Fruit fly (Drosophila melanogaster) whole organism, embryonic: ENCODE results near the gene CG12995.
A peak's percentile ranks its signal among the peaks of the same experiment; 100 is the strongest.

ENCODE experiments used
- Asciz ChIP-seq: fragments of 200-800 bp; sonication (Bioruptor generic); optimal IDR thresholded peaks from 2 replicates; lab custom pipeline; 2017; ENCODE audit warnings: missing biosample characterization, mild to moderate bottlenecking, missing genetic modification characterization, missing genetic modification reagents
- CG10267 ChIP-seq: fragments of 200-800 bp; sonication (Bioruptor generic); optimal IDR thresholded peaks from 2 replicates; lab custom pipeline; 2018; ENCODE audit warnings: missing biosample characterization, mild to moderate bottlenecking, missing genetic modification characterization, moderate library complexity
- CG10274 ChIP-seq: fragments of 200-800 bp; sonication (Bioruptor generic); optimal IDR thresholded peaks from 3 replicates; lab custom pipeline; 2017; ENCODE audit warnings: missing biosample characterization, mild to moderate bottlenecking, missing genetic modification characterization
- CG10321 ChIP-seq: fragments of 200-800 bp; sonication (Bioruptor generic); IDR thresholded peaks from 2 replicates; pipeline ENCODE4 v1.3.6; 2022; ENCODE audit warnings: missing biosample characterization, missing genetic modification characterization
- CG10366 ChIP-seq: fragments of 200-800 bp; sonication (Bioruptor generic); IDR thresholded peaks from 2 replicates; pipeline ENCODE4 v1.3.6; 2022; ENCODE audit warnings: missing biosample characterization, missing genetic modification characterization
- CG12659 ChIP-seq: fragments of 200-800 bp; sonication (Bioruptor generic); optimal IDR thresholded peaks from 3 replicates; lab custom pipeline; 2017; ENCODE audit warnings: mild to moderate bottlenecking, missing biosample characterization, missing genetic modification reagents, missing genetic modification characterization
- CG16779 ChIP-seq: fragments of 200-800 bp; sonication (Bioruptor generic); IDR thresholded peaks from 2 replicates; pipeline ENCODE4 v1.3.6; 2022; ENCODE audit warnings: missing biosample characterization, missing genetic modification characterization
- CG16863 ChIP-seq: fragments of 200-800 bp; sonication (Bioruptor generic); optimal IDR thresholded peaks from 3 replicates; lab custom pipeline; 2016; ENCODE audit warnings: missing biosample characterization, missing genetic modification characterization
- CG18599 ChIP-seq: fragments of 200-800 bp; sonication (Bioruptor generic); optimal IDR thresholded peaks from 3 replicates; lab custom pipeline; 2017; ENCODE audit warnings: missing biosample characterization, missing genetic modification characterization, mild to moderate bottlenecking, moderate library complexity, missing genetic modification reagents
- CG18764 ChIP-seq: fragments of 200-800 bp; sonication (Bioruptor generic); optimal IDR thresholded peaks from 3 replicates; lab custom pipeline; 2016; ENCODE audit warnings: missing biosample characterization, missing genetic modification characterization
- CG2120 ChIP-seq: fragments of 200-800 bp; sonication (Bioruptor generic); optimal IDR thresholded peaks from 3 replicates; lab custom pipeline; 2016; ENCODE audit warnings: missing biosample characterization, missing genetic modification characterization
- CG2875 ChIP-seq: fragments of 200-800 bp; sonication (Bioruptor generic); optimal IDR thresholded peaks from 2 replicates; lab custom pipeline; 2017; ENCODE audit warnings: missing biosample characterization, mild to moderate bottlenecking, missing genetic modification characterization, missing genetic modification reagents
- CG32767 ChIP-seq: fragments of 200-800 bp; sonication (Bioruptor generic); IDR thresholded peaks from 2 replicates; pipeline ENCODE4 v1.3.6; 2022; ENCODE audit warnings: missing biosample characterization, missing genetic modification characterization
- CG42726 ChIP-seq: fragments of 200-800 bp; sonication (Bioruptor generic); IDR thresholded peaks from 2 replicates; pipeline ENCODE4 v1.3.6; 2022; ENCODE audit warnings: missing biosample characterization, missing genetic modification characterization; ENCODE audit not compliant: partially characterized antibody
- CG4707 ChIP-seq: fragments of 200-800 bp; sonication (Bioruptor generic); optimal IDR thresholded peaks from 2 replicates; lab custom pipeline; 2018; ENCODE audit warnings: missing biosample characterization, mild to moderate bottlenecking, missing genetic modification characterization, moderate library complexity
- CG9215 ChIP-seq: fragments of 200-800 bp; sonication (Bioruptor generic); IDR thresholded peaks from 2 replicates; pipeline ENCODE4 v1.3.6; 2022; ENCODE audit warnings: missing biosample characterization, missing genetic modification characterization
- Chrac-16 ChIP-seq: fragments of 200-800 bp; sonication (Bioruptor generic); optimal IDR thresholded peaks from 3 replicates; lab custom pipeline; 2016; ENCODE audit warnings: missing biosample characterization, missing genetic modification characterization
- Dp ChIP-seq: fragments of 200-800 bp; sonication (Bioruptor generic); optimal IDR thresholded peaks from 2 replicates; lab custom pipeline; 2018; ENCODE audit warnings: missing biosample characterization, mild to moderate bottlenecking, missing genetic modification characterization, moderate library complexity
- Dref ChIP-seq: fragments of 200-800 bp; sonication (Bioruptor generic); IDR thresholded peaks from 2 replicates; pipeline ENCODE4 v1.3.6; 2022; ENCODE audit warnings: missing biosample characterization, missing genetic modification characterization
- Gug ChIP-seq: fragments of 200-800 bp; sonication (Bioruptor generic); IDR thresholded peaks from 4 replicates; pipeline ENCODE4 v1.3.6; 2022; ENCODE audit warnings: missing biosample characterization, missing genetic modification characterization
- Nf-YB ChIP-seq: fragments of 200-800 bp; sonication (Bioruptor generic); optimal IDR thresholded peaks from 3 replicates; lab custom pipeline; 2019; ENCODE audit warnings: missing biosample characterization, mild to moderate bottlenecking, missing genetic modification characterization, moderate library complexity
- NfI ChIP-seq: fragments of 200-800 bp; sonication (Bioruptor generic); optimal IDR thresholded peaks from 3 replicates; lab custom pipeline; 2018; ENCODE audit warnings: missing biosample characterization, mild to moderate bottlenecking, missing genetic modification characterization, moderate library complexity
- Ptx1 ChIP-seq: fragments of 200-800 bp; sonication (Bioruptor generic); IDR thresholded peaks from 2 replicates; pipeline ENCODE4 v1.3.6; 2022; ENCODE audit warnings: missing biosample characterization, missing genetic modification characterization
- Sin3A ChIP-seq: fragments of >200 bp; optimal IDR thresholded peaks from 2 replicates; lab custom pipeline; 2018
- Sox100B ChIP-seq: fragments of 200-800 bp; sonication (Bioruptor generic); optimal IDR thresholded peaks from 3 replicates; lab custom pipeline; 2018; ENCODE audit warnings: missing biosample characterization, mild to moderate bottlenecking, missing genetic modification characterization
- Spps ChIP-seq: fragments of 200-800 bp; sonication (Bioruptor generic); optimal IDR thresholded peaks from 2 replicates; lab custom pipeline; 2018; ENCODE audit warnings: missing biosample characterization, mild to moderate bottlenecking, missing genetic modification characterization
- Vsx1 ChIP-seq: fragments of 200-800 bp; sonication (Bioruptor generic); optimal IDR thresholded peaks from 2 replicates; lab custom pipeline; 2017; ENCODE audit warnings: missing biosample characterization, mild to moderate bottlenecking, missing genetic modification characterization, missing genetic modification reagents
- Xbp1 ChIP-seq: fragments of 200-800 bp; sonication (Bioruptor generic); optimal IDR thresholded peaks from 3 replicates; lab custom pipeline; 2016; ENCODE audit warnings: missing biosample characterization, mild to moderate bottlenecking, missing genetic modification characterization
- ase ChIP-seq: fragments of 200-800 bp; sonication (Bioruptor generic); IDR thresholded peaks from 3 replicates; pipeline ENCODE4 v1.3.6; 2022; ENCODE audit warnings: missing biosample characterization, missing genetic modification characterization
- ci ChIP-seq: fragments of 200-800 bp; sonication (Bioruptor generic); IDR thresholded peaks from 3 replicates; pipeline ENCODE4 v1.3.6; 2022; ENCODE audit warnings: missing biosample characterization, missing genetic modification characterization
- danr ChIP-seq: fragments of 200-800 bp; sonication (Bioruptor generic); IDR thresholded peaks from 2 replicates; pipeline ENCODE4 v1.3.6; 2022; ENCODE audit warnings: missing biosample characterization, missing genetic modification characterization
- dpn ChIP-seq, 2 experiments: fragments of 200-800 bp; sonication (Bioruptor generic); optimal IDR thresholded peaks; 3 replicates each; lab custom pipeline; 2016; ENCODE audit warnings: missing biosample characterization in 2 of 2, missing genetic modification characterization in 2 of 2
- esg ChIP-seq: fragments of 200-800 bp; sonication (Bioruptor generic); conservative IDR thresholded peaks from 2 replicates; pipeline ENCODE4 v1.3.6; 2022; ENCODE audit warnings: missing biosample characterization, missing genetic modification characterization
- ftz-f1 ChIP-seq: fragments of 200-800 bp; sonication (Bioruptor generic); optimal IDR thresholded peaks from 2 replicates; lab custom pipeline; 2016; ENCODE audit warnings: missing biosample characterization, missing genetic modification characterization
- hkb ChIP-seq, 2 experiments: fragments of 200-800 bp in 1 of 2; fragments of >200 bp in 1 of 2; sonication (Bioruptor generic) in 1 of 2; IDR thresholded peaks in 1 of 2; optimal IDR thresholded peaks in 1 of 2; 2 replicates each; pipeline versions ENCODE4 v1.3.6 to Lab custom; 2017 to 2022; ENCODE audit warnings: missing biosample characterization in 1 of 2, missing genetic modification characterization in 1 of 2
- kni ChIP-seq: fragments of 200-800 bp; sonication (Bioruptor generic); optimal IDR thresholded peaks from 3 replicates; lab custom pipeline; 2017; ENCODE audit warnings: mild to moderate bottlenecking, missing biosample characterization, missing genetic modification reagents, missing genetic modification characterization
- luna ChIP-seq: fragments of 200-800 bp; sonication (Bioruptor generic); optimal IDR thresholded peaks from 2 replicates; lab custom pipeline; 2016; ENCODE audit warnings: missing biosample characterization, missing genetic modification characterization
- mam ChIP-seq: fragments of 200-800 bp; sonication (Bioruptor generic); optimal IDR thresholded peaks from 3 replicates; lab custom pipeline; 2016; ENCODE audit warnings: missing biosample characterization, missing genetic modification characterization
- nau ChIP-seq: fragments of 200-800 bp; sonication (Bioruptor generic); optimal IDR thresholded peaks from 3 replicates; lab custom pipeline; 2017; ENCODE audit warnings: missing biosample characterization, mild to moderate bottlenecking, missing genetic modification characterization, missing genetic modification reagents
- p53 ChIP-seq: fragments of 200-800 bp; sonication (Bioruptor generic); optimal IDR thresholded peaks from 2 replicates; lab custom pipeline; 2016; ENCODE audit warnings: missing biosample characterization, missing genetic modification characterization
- pros ChIP-seq: fragments of 200-800 bp; sonication (Bioruptor generic); optimal IDR thresholded peaks from 3 replicates; lab custom pipeline; 2019; ENCODE audit warnings: missing biosample characterization, mild to moderate bottlenecking, missing genetic modification characterization, moderate library complexity
- salm ChIP-seq: fragments of 200-800 bp; sonication (Bioruptor generic); optimal IDR thresholded peaks from 2 replicates; lab custom pipeline; 2018; ENCODE audit warnings: missing biosample characterization, mild to moderate bottlenecking, missing genetic modification characterization
- scrt ChIP-seq: fragments of 200-800 bp; sonication (Bioruptor generic); optimal IDR thresholded peaks from 2 replicates; lab custom pipeline; 2018; ENCODE audit warnings: missing biosample characterization, mild to moderate bottlenecking, missing genetic modification characterization, moderate library complexity
- sens-2 ChIP-seq: fragments of 200-800 bp; sonication (Bioruptor generic); IDR thresholded peaks from 2 replicates; pipeline ENCODE4 v1.3.6; 2022; ENCODE audit warnings: missing biosample characterization, missing genetic modification characterization
- slp2 ChIP-seq: fragments of 200-800 bp; sonication (Bioruptor generic); optimal IDR thresholded peaks from 2 replicates; lab custom pipeline; 2016; ENCODE audit warnings: missing biosample characterization, missing genetic modification characterization
- sr ChIP-seq: fragments of 200-800 bp; sonication (Bioruptor generic); IDR thresholded peaks from 3 replicates; pipeline ENCODE4 v1.3.6; 2022; ENCODE audit warnings: missing biosample characterization, missing genetic modification characterization
- tna ChIP-seq: fragments of 200-800 bp; sonication (Bioruptor generic); IDR thresholded peaks from 2 replicates; pipeline ENCODE4 v1.3.6; 2022; ENCODE audit warnings: missing biosample characterization, missing genetic modification characterization; ENCODE audit not compliant: partially characterized antibody
- yki ChIP-seq: fragments of >200 bp; optimal IDR thresholded peaks from 3 replicates; lab custom pipeline; 2018
- z ChIP-seq: fragments of 200-800 bp; sonication (Bioruptor generic); IDR thresholded peaks from 3 replicates; pipeline ENCODE4 v1.3.6; 2022; ENCODE audit warnings: missing biosample characterization, missing genetic modification characterization

CG12995 gene

dm6 chrX:17181264-17182198 is 28.3 kb downstream of the CG12995 start (continued):
- TF ChIP-seq CG10366 (GFP tag; lab: Robert Waterston, UW) (0 out of 2 replicates have a peak, but pooled peaks have one; percentile 7), ci (no peak), Ptx1 (0 out of 2 replicates have a peak, but pooled peaks have one; percentile 27), z (GFP tag; lab: Robert Waterston, UW) (no peak), danr (GFP tag; lab: Robert Waterston, UW) (no peak), CG16779 (GFP tag; lab: Robert Waterston, UW) (no peak), sens-2 (GFP tag; lab: Robert Waterston, UW) (no peak), nau (GFP tag; lab: Kevin White, UChicago) (no peak), CG4707 (GFP tag; lab: Kevin White, UChicago) (no peak), CG9215 (no peak), CG2120 (GFP tag; lab: Kevin White, UChicago) (no peak), yki (no peak), salm (tag; lab: Kevin White, UChicago) (no peak), ftz-f1 (no peak), tna (GFP tag; lab: Robert Waterston, UW) (no peak), CG2875 (GFP tag; lab: Kevin White, UChicago) (no peak), Spps (no peak), Asciz (GFP tag; lab: Kevin White, UChicago) (no peak), Dref (GFP tag; lab: Robert Waterston, UW) (no peak), Xbp1 (GFP tag; lab: Kevin White, UChicago) (peak; percentile 18), p53 (GFP tag; lab: Kevin White, UChicago) (no peak), CG12659 (GFP tag; lab: Kevin White, UChicago) (peak; percentile 0), Dp (GFP tag; lab: Kevin White, UChicago) (no peak), slp2 (no peak), Gug (no peak), mam (GFP tag; lab: Kevin White, UChicago) (no peak), hkb (optimal IDR thresholded peaks at IDR 0.05; lab: Kevin White, UChicago) (no peak), hkb (GFP tag; IDR thresholded peaks at IDR 0.05; lab: Robert Waterston, UW) (peak; percentile 52; the same call in 1 of the 2 replicates), ase (no peak), Sox100B (peak; percentile 34), scrt (GFP tag; lab: Kevin White, UChicago) (no peak), CG10267 (tag; lab: Kevin White, UChicago) (peak; percentile 3), CG32767 (no peak), esg (GFP tag; lab: Robert Waterston, UW) (no peak), Chrac-16 (GFP tag; lab: Kevin White, UChicago) (no peak), Vsx1 (GFP tag; lab: Kevin White, UChicago) (no peak), CG18764 (GFP tag; lab: Kevin White, UChicago) (no peak), sr (no peak), CG42726 (GFP tag; lab: Robert Waterston, UW) (no peak), CG10321 (peak; percentile 60), CG10274 (GFP tag; lab: Kevin White, UChicago) (no peak), dpn (GFP tag; optimal IDR thresholded peaks at IDR 0.05; lab: Kevin White, UChicago) (no peak), pros (no peak), kni (GFP tag; lab: Kevin White, UChicago) (no peak), luna (GFP tag; lab: Kevin White, UChicago) (no peak), Nf-YB (GFP tag; lab: Kevin White, UChicago) (no peak), CG18599 (GFP tag; lab: Kevin White, UChicago) (peak; percentile 22), Sin3A (lab: Kevin White, UChicago) (no peak), NfI (GFP tag; lab: Kevin White, UChicago) (no peak), CG16863 (GFP tag; lab: Kevin White, UChicago) (no peak)
